Worm (Caenorhabditis elegans) whole organism, L3 larva: ENCODE data around the gene sto-5.

Experiments used
- R02D3.7 ChIP-seq: fragments of 150-350 bp; optimal IDR thresholded peaks from 2 replicates; lab custom pipeline; 2014; ENCODE audit warnings: missing biosample characterization, missing genetic modification characterization
- ZK546.5 ChIP-seq: sonication (generic microtip); optimal IDR thresholded peaks from 2 replicates; lab custom pipeline; 2017; ENCODE audit warnings: missing biosample characterization, missing genetic modification characterization
- aly-2 ChIP-seq: fragments of 150-350 bp; optimal IDR thresholded peaks from 2 replicates; lab custom pipeline; 2014; ENCODE audit warnings: missing biosample characterization, missing genetic modification characterization
- ama-1 ChIP-seq: fragments of 150-350 bp; optimal IDR thresholded peaks from 2 replicates; lab custom pipeline; 2018
- ceh-16 ChIP-seq: sonication (generic microtip); optimal IDR thresholded peaks from 2 replicates; lab custom pipeline; 2017; ENCODE audit warnings: missing biosample characterization, missing genetic modification characterization
- ceh-28 ChIP-seq: fragments of 150-350 bp; optimal IDR thresholded peaks from 2 replicates; lab custom pipeline; 2014; ENCODE audit warnings: missing biosample characterization, missing genetic modification reagents, missing genetic modification characterization
- ceh-82 ChIP-seq: fragments of 150-350 bp; optimal IDR thresholded peaks from 2 replicates; lab custom pipeline; 2014; ENCODE audit warnings: missing biosample characterization, missing genetic modification characterization
- ceh-9 ChIP-seq: sonication (generic microtip); optimal IDR thresholded peaks from 2 replicates; lab custom pipeline; 2018; ENCODE audit warnings: missing biosample characterization, missing genetic modification characterization
- daf-12 ChIP-seq: fragments of 150-350 bp; optimal IDR thresholded peaks from 2 replicates; lab custom pipeline; 2014; ENCODE audit warnings: missing biosample characterization, missing genetic modification reagents, missing genetic modification characterization
- egl-27 ChIP-seq: sonication (generic microtip); optimal IDR thresholded peaks from 4 replicates; lab custom pipeline; 2017; ENCODE audit warnings: missing biosample characterization, missing genetic modification reagents, missing genetic modification characterization
- egl-5 ChIP-seq: fragments of 150-350 bp; optimal IDR thresholded peaks from 2 replicates; lab custom pipeline; 2017; ENCODE audit warnings: missing biosample characterization, missing genetic modification reagents, missing genetic modification characterization, inconsistent platforms
- elt-1 ChIP-seq: fragments of 150-350 bp; optimal IDR thresholded peaks from 2 replicates; lab custom pipeline; 2014; ENCODE audit warnings: missing biosample characterization, missing genetic modification characterization
- elt-2 ChIP-seq: sonication (generic microtip); optimal IDR thresholded peaks from 2 replicates; lab custom pipeline; 2016; ENCODE audit warnings: missing genetic modification reagents, mild to moderate bottlenecking, missing genetic modification characterization, missing compliant biosample characterization
- elt-3 ChIP-seq, 3 experiments: fragments of 150-350 bp in 1 of 3; sonication (generic microtip) in 2 of 3; optimal IDR thresholded peaks; 2 replicates in 2 of 3; 4 replicates in 1 of 3; lab custom pipeline; 2014 to 2017; ENCODE audit warnings: missing biosample characterization in 3 of 3, missing genetic modification characterization in 3 of 3
- eor-1 ChIP-seq, 2 experiments: fragments of 150-350 bp; optimal IDR thresholded peaks; 2 replicates each; lab custom pipeline; 2014 to 2018; ENCODE audit warnings: missing biosample characterization in 2 of 2, missing genetic modification characterization in 2 of 2
- fkh-2 ChIP-seq: fragments of 150-350 bp; optimal IDR thresholded peaks from 2 replicates; lab custom pipeline; 2014; ENCODE audit warnings: missing biosample characterization, missing genetic modification reagents, missing genetic modification characterization
- fos-1 ChIP-seq: fragments of 150-350 bp; optimal IDR thresholded peaks from 2 replicates; lab custom pipeline; 2014; ENCODE audit warnings: missing biosample characterization, missing genetic modification characterization
- hmg-11 ChIP-seq: sonication (generic microtip); optimal IDR thresholded peaks from 2 replicates; lab custom pipeline; 2016; ENCODE audit warnings: missing genetic modification characterization, missing compliant biosample characterization
- jun-1 ChIP-seq: fragments of 150-350 bp; optimal IDR thresholded peaks from 2 replicates; lab custom pipeline; 2014; ENCODE audit warnings: missing biosample characterization, missing genetic modification reagents, missing genetic modification characterization
- lin-15B ChIP-seq: fragments of 150-350 bp; optimal IDR thresholded peaks from 2 replicates; lab custom pipeline; 2014; ENCODE audit warnings: missing biosample characterization, missing genetic modification characterization
- lin-39 ChIP-seq: fragments of 150-350 bp; optimal IDR thresholded peaks from 2 replicates; lab custom pipeline; 2018; ENCODE audit warnings: missing biosample characterization, missing genetic modification reagents, missing genetic modification characterization
- lsy-12 ChIP-seq: sonication (generic microtip); optimal IDR thresholded peaks from 2 replicates; lab custom pipeline; 2016; ENCODE audit warnings: mild to moderate bottlenecking, missing genetic modification characterization, missing compliant biosample characterization
- mdl-1 ChIP-seq: fragments of 150-350 bp; optimal IDR thresholded peaks from 2 replicates; lab custom pipeline; 2014; ENCODE audit warnings: missing biosample characterization, missing genetic modification characterization
- nfya-1 ChIP-seq: sonication (generic microtip); optimal IDR thresholded peaks from 2 replicates; lab custom pipeline; 2017; ENCODE audit warnings: missing genetic modification characterization, mild to moderate bottlenecking, missing compliant biosample characterization, antibody characterized with exemption, moderate library complexity; ENCODE audit not compliant: insufficient read depth
- nhr-11 ChIP-seq: fragments of 150-350 bp; optimal IDR thresholded peaks from 2 replicates; lab custom pipeline; 2014; ENCODE audit warnings: missing biosample characterization, missing genetic modification characterization
- nhr-23 ChIP-seq: fragments of 150-350 bp; optimal IDR thresholded peaks from 2 replicates; lab custom pipeline; 2014; ENCODE audit warnings: missing biosample characterization, missing genetic modification reagents, missing genetic modification characterization
- nhr-237 ChIP-seq: fragments of 150-350 bp; optimal IDR thresholded peaks from 2 replicates; lab custom pipeline; 2014; ENCODE audit warnings: missing biosample characterization, missing genetic modification characterization
- nhr-25 ChIP-seq: sonication (generic microtip); optimal IDR thresholded peaks from 2 replicates; lab custom pipeline; 2017; ENCODE audit warnings: missing biosample characterization, missing genetic modification characterization
- nhr-28 ChIP-seq: fragments of 150-350 bp; optimal IDR thresholded peaks from 2 replicates; lab custom pipeline; 2014; ENCODE audit warnings: missing biosample characterization, missing genetic modification characterization
- nhr-67 ChIP-seq: fragments of 150-350 bp; optimal IDR thresholded peaks from 2 replicates; lab custom pipeline; 2014; ENCODE audit warnings: missing biosample characterization, missing genetic modification characterization
- nhr-76 ChIP-seq: fragments of 150-350 bp; sonication (generic microtip); optimal IDR thresholded peaks from 5 replicates; lab custom pipeline; 2014; ENCODE audit warnings: missing biosample characterization, missing genetic modification characterization
- nhr-77 ChIP-seq: fragments of 150-350 bp; optimal IDR thresholded peaks from 2 replicates; lab custom pipeline; 2014; ENCODE audit warnings: missing biosample characterization, missing genetic modification characterization
- pha-4 ChIP-seq: fragments of 150-350 bp; optimal IDR thresholded peaks from 2 replicates; lab custom pipeline; 2014; ENCODE audit warnings: missing biosample characterization, missing genetic modification reagents, missing genetic modification characterization
- pqm-1 ChIP-seq: fragments of 150-350 bp; optimal IDR thresholded peaks from 2 replicates; lab custom pipeline; 2017; ENCODE audit warnings: missing biosample characterization, missing genetic modification characterization, inconsistent platforms
- sea-2 ChIP-seq: fragments of 150-350 bp; sonication (generic microtip); optimal IDR thresholded peaks from 4 replicates; lab custom pipeline; 2014; ENCODE audit warnings: missing biosample characterization, missing genetic modification reagents, missing genetic modification characterization
- snpc-4 ChIP-seq: fragments of 150-350 bp; optimal IDR thresholded peaks from 2 replicates; lab custom pipeline; 2014; ENCODE audit warnings: missing biosample characterization, missing genetic modification characterization
- tbx-2 ChIP-seq: sonication (generic microtip); optimal IDR thresholded peaks from 2 replicates; lab custom pipeline; 2016; ENCODE audit warnings: mild to moderate bottlenecking, missing genetic modification characterization, missing compliant biosample characterization
- unc-39 ChIP-seq: sonication (generic microtip); optimal IDR thresholded peaks from 4 replicates; lab custom pipeline; 2017; ENCODE audit warnings: missing biosample characterization, missing genetic modification characterization
- zag-1 ChIP-seq: fragments of 150-350 bp; optimal IDR thresholded peaks from 2 replicates; lab custom pipeline; 2014; ENCODE audit warnings: missing biosample characterization, missing genetic modification characterization
- ztf-4 ChIP-seq: fragments of 150-350 bp; optimal IDR thresholded peaks from 2 replicates; lab custom pipeline; 2014; ENCODE audit warnings: missing biosample characterization, missing genetic modification characterization

The sto-5 gene

ce11 chrX:16859956-16860446 lies 34.7 kb upstream of the sto-5 start, which contains the start of gene T20F7.3:
Gene T20F7.3 (plus strand): TSS chrX:16860396.
- TF ChIP-seq R02D3.7 (no peak), nhr-28 (tag; lab: Kevin White, UChicago) (no peak), lsy-12 (tag; lab: Kevin White, UChicago) (no peak), sea-2 (GFP tag; lab: Kevin White, UChicago) (no peak), ceh-82 (tag; lab: Kevin White, UChicago) (no peak), nhr-67 (tag; lab: Kevin White, UChicago) (no peak), elt-2 (tag; lab: Kevin White, UChicago) (peak; percentile 64)

DNA sequence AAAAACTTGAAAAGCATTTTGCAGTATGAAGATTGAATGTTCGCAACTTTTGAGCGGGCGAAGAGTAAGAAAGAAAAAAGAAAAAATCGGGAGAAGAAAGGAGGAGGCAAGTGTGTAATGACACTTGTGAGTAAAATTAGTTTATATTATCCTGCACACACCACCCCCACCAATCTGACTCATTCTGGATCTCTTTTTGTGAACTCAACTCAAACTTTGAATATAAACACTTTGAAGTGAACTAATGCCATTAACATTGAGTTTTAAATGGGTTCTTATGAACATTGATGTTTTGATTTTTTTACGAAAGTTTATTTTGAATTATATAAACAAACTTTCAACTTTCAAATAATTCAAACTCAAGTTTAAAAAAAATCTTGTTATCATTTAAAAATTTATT lies 19.7 kb upstream of the sto-5 start, which contains the start of gene F41G4.8:
TSS of gene F41G4.8 (minus strand) at position 101 of the 400 bp plus-strand sequence.
- no peak for TF ChIP-seq ztf-4 (tag; lab: Kevin White, UChicago)
- no peak for TF ChIP-seq ceh-28 (tag; lab: Kevin White, UChicago)
- TF ChIP-seq snpc-4 (tag; lab: Kevin White, UChicago): no peak
- no peak for TF ChIP-seq nhr-237 (tag; lab: Kevin White, UChicago)
- TF ChIP-seq unc-39 (tag; lab: Kevin White, UChicago): no peak
- no peak for TF ChIP-seq zag-1 (tag; lab: Kevin White, UChicago)
- TF ChIP-seq egl-27 (tag; lab: Kevin White, UChicago): no peak
- TF ChIP-seq nhr-77: no peak
- no peak for TF ChIP-seq tbx-2
- TF ChIP-seq fos-1: no peak
- no peak for TF ChIP-seq nhr-11 (tag; lab: Kevin White, UChicago)
- TF ChIP-seq ceh-16 (tag; lab: Kevin White, UChicago): no peak
- no peak for TF ChIP-seq egl-5 (tag; lab: Kevin White, UChicago)
- no peak for TF ChIP-seq mdl-1 (tag; lab: Kevin White, UChicago)
- TF ChIP-seq nhr-23: no peak
- TF ChIP-seq ama-1: no peak
- no peak for TF ChIP-seq pha-4

DNA sequence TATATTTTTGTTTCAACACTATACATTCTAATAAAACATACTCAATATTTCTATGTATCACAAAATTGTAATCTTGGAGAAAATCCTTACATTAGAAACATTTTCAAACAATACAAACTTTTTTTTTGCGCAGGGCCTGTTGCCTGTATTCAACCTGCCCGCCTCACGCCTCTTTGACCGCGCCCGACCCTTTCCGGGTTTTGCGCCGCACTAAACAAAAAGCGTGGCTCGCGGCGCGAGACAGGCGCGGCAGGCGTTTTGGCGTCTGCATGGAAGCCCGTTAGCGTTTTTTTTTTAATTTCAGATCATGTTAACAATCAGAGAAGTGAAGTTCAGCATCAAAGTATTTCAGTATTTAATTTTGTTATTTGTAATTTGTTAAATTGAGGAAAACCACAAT lies 17.7 kb upstream of the sto-5 start:
- TF ChIP-seq daf-12: no peak
- TF ChIP-seq zag-1 (tag; lab: Kevin White, UChicago): no peak
- no peak for TF ChIP-seq nhr-25
- TF ChIP-seq elt-3 (tag; optimal IDR thresholded peaks at IDR 0.05; lab: Kevin White, UChicago): no peak
- TF ChIP-seq elt-1: no peak
- no peak for TF ChIP-seq eor-1 (tag; optimal IDR thresholded peaks at IDR 0.05; lab: Kevin White, UChicago)
- no peak for TF ChIP-seq aly-2 (tag; lab: Kevin White, UChicago)
- no peak for TF ChIP-seq lin-39 (tag; lab: Kevin White, UChicago)
- TF ChIP-seq snpc-4 (tag; lab: Kevin White, UChicago): no peak
- no peak for TF ChIP-seq fos-1
- no peak for TF ChIP-seq fkh-2 (tag; lab: Kevin White, UChicago)
- no peak for TF ChIP-seq nhr-76 (tag; lab: Kevin White, UChicago)
- TF ChIP-seq jun-1 (tag; lab: Kevin White, UChicago): no peak
- no peak for TF ChIP-seq nhr-77

DNA sequence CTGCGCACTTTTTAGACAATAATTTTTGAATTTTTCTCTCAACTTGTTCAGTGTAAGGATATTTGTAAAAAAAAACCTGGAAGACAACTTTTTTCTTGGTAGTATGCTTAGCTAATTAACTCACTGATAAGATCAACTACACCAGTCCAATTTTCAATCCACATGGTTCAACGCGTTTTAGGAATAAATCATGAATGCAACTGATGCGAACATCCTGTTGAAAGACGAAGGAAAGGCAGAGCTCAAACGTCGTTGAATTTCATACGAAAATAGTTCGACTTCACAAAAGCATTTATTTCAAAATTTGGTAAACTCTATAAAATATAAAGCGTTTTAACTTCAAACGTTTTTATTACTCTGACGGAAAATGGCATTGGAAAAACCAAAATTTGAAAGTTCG lies 15.5 kb upstream of the sto-5 start, which contains the start of gene dyla-1:
TSS of gene dyla-1 (plus strand) at position 301 of the 400 bp plus-strand sequence.
- TF ChIP-seq fkh-2 (tag; lab: Kevin White, UChicago) (no peak), lin-15B (no peak), nfya-1 (tag; lab: Kevin White, UChicago) (no peak), unc-39 (tag; lab: Kevin White, UChicago) (no peak), aly-2 (tag; lab: Kevin White, UChicago) (no peak), snpc-4 (tag; lab: Kevin White, UChicago) (no peak), ceh-82 (tag; lab: Kevin White, UChicago) (no peak), egl-27 (tag; lab: Kevin White, UChicago) (no peak), nhr-23 (no peak), pqm-1 (tag; lab: Kevin White, UChicago) (no peak), nhr-67 (tag; lab: Kevin White, UChicago) (no peak), elt-3 (tag; optimal IDR thresholded peaks at IDR 0.05; lab: Kevin White, UChicago) (no peak), ZK546.5 (tag; lab: Kevin White, UChicago) (no peak), daf-12 (no peak), ceh-9 (tag; lab: Kevin White, UChicago) (no peak), hmg-11 (tag; lab: Kevin White, UChicago) (no peak), R02D3.7 (no peak), mdl-1 (tag; lab: Kevin White, UChicago) (no peak), lin-39 (tag; lab: Kevin White, UChicago) (no peak), nhr-76 (tag; lab: Kevin White, UChicago) (no peak)
